Fruit fly (Drosophila melanogaster) whole organism, wandering third instar larva: ENCODE data around the gene CG46468.

Source experiments
- CG32264 ChIP-seq: fragments of 200-800 bp; sonication (Bioruptor generic); optimal IDR thresholded peaks from 2 replicates; lab custom pipeline; 2016; ENCODE audit warnings: missing biosample characterization, missing genetic modification characterization
- CrebA ChIP-seq: fragments of 200-800 bp; sonication (Bioruptor generic); optimal IDR thresholded peaks from 2 replicates; lab custom pipeline; 2016; ENCODE audit warnings: missing biosample characterization, mild to moderate bottlenecking, missing genetic modification characterization, borderline replicate concordance
- Dif ChIP-seq: fragments of 200-275, 200-300 bp; sonication (Bioruptor generic); optimal IDR thresholded peaks from 2 replicates; lab custom pipeline; 2018; ENCODE audit warnings: missing biosample characterization, missing genetic modification characterization; ENCODE audit not compliant: partially characterized antibody
- Hnf4 ChIP-seq: fragments of 200-800 bp; sonication (Bioruptor generic); optimal IDR thresholded peaks from 2 replicates; lab custom pipeline; 2016; ENCODE audit warnings: missing biosample characterization, mild to moderate bottlenecking, missing genetic modification characterization
- Hr83 ChIP-seq: fragments of 200-300 bp; sonication (Bioruptor generic); optimal IDR thresholded peaks from 2 replicates; lab custom pipeline; 2016; ENCODE audit warnings: missing biosample characterization, mild to moderate bottlenecking, missing genetic modification characterization, moderate library complexity; ENCODE audit not compliant: poor library complexity, severe bottlenecking
- Jra ChIP-seq: sonication (Bioruptor generic); optimal IDR thresholded peaks from 2 replicates; lab custom pipeline; 2016; ENCODE audit warnings: missing biosample characterization, missing genetic modification characterization
- Mio ChIP-seq: sonication (Bioruptor generic); optimal IDR thresholded peaks from 2 replicates; lab custom pipeline; 2016; ENCODE audit warnings: missing biosample characterization, missing genetic modification characterization
- Myc ChIP-seq: fragments of >200 bp; optimal IDR thresholded peaks from 2 replicates; lab custom pipeline; 2017
- OdsH ChIP-seq: fragments of 200-800 bp; sonication (Bioruptor generic); optimal IDR thresholded peaks from 2 replicates; lab custom pipeline; 2016; ENCODE audit warnings: missing biosample characterization, mild to moderate bottlenecking, missing genetic modification characterization
- Rel ChIP-seq, 2 experiments: fragments of 200-800 bp; sonication (Bioruptor generic) in 1 of 2; optimal IDR thresholded peaks; 2 replicates in 1 of 2; 3 replicates in 1 of 2; lab custom pipeline; 2016 to 2019; ENCODE audit warnings: mild to moderate bottlenecking in 2 of 2, missing biosample characterization in 2 of 2, missing genetic modification characterization in 2 of 2, moderate library complexity in 1 of 2
- Sp1 ChIP-seq: fragments of 200-800 bp; sonication (Bioruptor generic); optimal IDR thresholded peaks from 3 replicates; lab custom pipeline; 2019; ENCODE audit warnings: missing biosample characterization, mild to moderate bottlenecking, missing genetic modification characterization, moderate library complexity
- Vsx2 ChIP-seq: fragments of 200-300, 225-300 bp; sonication (Bioruptor generic); optimal IDR thresholded peaks from 2 replicates; lab custom pipeline; 2018; ENCODE audit warnings: missing biosample characterization, missing genetic modification characterization; ENCODE audit not compliant: partially characterized antibody
- br ChIP-seq: fragments of 200-800 bp; sonication (Bioruptor generic); optimal IDR thresholded peaks from 2 replicates; lab custom pipeline; 2016; ENCODE audit warnings: missing biosample characterization, missing genetic modification characterization
- brk ChIP-seq: fragments of 200-800 bp; sonication (Bioruptor generic); optimal IDR thresholded peaks from 2 replicates; lab custom pipeline; 2016; ENCODE audit warnings: missing biosample characterization, mild to moderate bottlenecking, missing genetic modification characterization
- dl ChIP-seq, 2 experiments: fragments of 175-275, 200-275 bp in 1 of 2; fragments of 200-275 bp in 1 of 2; sonication (Bioruptor generic); optimal IDR thresholded peaks; lab custom pipeline; 2018; ENCODE audit warnings: mild to moderate bottlenecking in 2 of 2, missing biosample characterization in 2 of 2, missing genetic modification characterization in 2 of 2, moderate library complexity in 2 of 2; ENCODE audit not compliant: partially characterized antibody in 2 of 2, insufficient read depth in 1 of 2
- dsf ChIP-seq: sonication (Bioruptor generic); optimal IDR thresholded peaks from 2 replicates; lab custom pipeline; 2016; ENCODE audit warnings: missing biosample characterization, missing genetic modification characterization, borderline replicate concordance
- ey ChIP-seq: fragments of 200-800 bp; sonication (Bioruptor generic); optimal IDR thresholded peaks from 2 replicates; lab custom pipeline; 2016; ENCODE audit warnings: missing biosample characterization, missing genetic modification characterization
- foxo ChIP-seq, 2 experiments: fragments of 200-800 bp; sonication (Bioruptor generic); optimal IDR thresholded peaks; 2 replicates in 1 of 2; 3 replicates in 1 of 2; lab custom pipeline; 2016 to 2017; ENCODE audit warnings: missing biosample characterization in 2 of 2, missing genetic modification characterization in 2 of 2
- fru ChIP-seq: fragments of 200-800 bp; sonication (Bioruptor generic); optimal IDR thresholded peaks from 3 replicates; lab custom pipeline; 2016; ENCODE audit warnings: missing biosample characterization, mild to moderate bottlenecking, missing genetic modification characterization
- h ChIP-seq: fragments of 200-800 bp; sonication (Bioruptor generic); optimal IDR thresholded peaks from 3 replicates; lab custom pipeline; 2016; ENCODE audit warnings: missing biosample characterization, mild to moderate bottlenecking, missing genetic modification characterization
- jim ChIP-seq: fragments of 175-275, 200-325 bp; sonication (Bioruptor generic); optimal IDR thresholded peaks from 2 replicates; lab custom pipeline; 2016; ENCODE audit warnings: missing biosample characterization, mild to moderate bottlenecking, missing genetic modification characterization
- lola ChIP-seq: fragments of >200 bp; optimal IDR thresholded peaks from 2 replicates; lab custom pipeline; 2017; ENCODE audit warnings: missing biosample characterization, missing genetic modification characterization
- psq ChIP-seq: fragments of 200-800 bp; sonication (Bioruptor generic); optimal IDR thresholded peaks from 3 replicates; lab custom pipeline; 2017; ENCODE audit warnings: missing biosample characterization, mild to moderate bottlenecking, missing genetic modification characterization, moderate library complexity
- rgr ChIP-seq: fragments of 200-800 bp; sonication (Bioruptor generic); optimal IDR thresholded peaks from 3 replicates; lab custom pipeline; 2016; ENCODE audit warnings: missing biosample characterization, mild to moderate bottlenecking, missing genetic modification characterization
- sage ChIP-seq: fragments of 200-800 bp; sonication (Bioruptor generic); optimal IDR thresholded peaks from 2 replicates; lab custom pipeline; 2016; ENCODE audit warnings: missing biosample characterization, mild to moderate bottlenecking, missing genetic modification characterization
- usp ChIP-seq: fragments of >200 bp; optimal IDR thresholded peaks from 2 replicates; lab custom pipeline; 2017; ENCODE audit warnings: missing biosample characterization, missing genetic modification characterization
- woc ChIP-seq: sonication (Bioruptor generic); optimal IDR thresholded peaks from 2 replicates; lab custom pipeline; 2016; ENCODE audit warnings: missing biosample characterization, mild to moderate bottlenecking, missing genetic modification characterization

The CG46468 gene

dm6 chr2L:9565387-9565786 is at the start of gene CG46468:
Gene CG46468, minus strand, starts transcription at chr2L:9565438.
- TF ChIP-seq CrebA (GFP tag; lab: Kevin White, UChicago) (no peak), brk (GFP tag; lab: Kevin White, UChicago) (no peak)

DNA sequence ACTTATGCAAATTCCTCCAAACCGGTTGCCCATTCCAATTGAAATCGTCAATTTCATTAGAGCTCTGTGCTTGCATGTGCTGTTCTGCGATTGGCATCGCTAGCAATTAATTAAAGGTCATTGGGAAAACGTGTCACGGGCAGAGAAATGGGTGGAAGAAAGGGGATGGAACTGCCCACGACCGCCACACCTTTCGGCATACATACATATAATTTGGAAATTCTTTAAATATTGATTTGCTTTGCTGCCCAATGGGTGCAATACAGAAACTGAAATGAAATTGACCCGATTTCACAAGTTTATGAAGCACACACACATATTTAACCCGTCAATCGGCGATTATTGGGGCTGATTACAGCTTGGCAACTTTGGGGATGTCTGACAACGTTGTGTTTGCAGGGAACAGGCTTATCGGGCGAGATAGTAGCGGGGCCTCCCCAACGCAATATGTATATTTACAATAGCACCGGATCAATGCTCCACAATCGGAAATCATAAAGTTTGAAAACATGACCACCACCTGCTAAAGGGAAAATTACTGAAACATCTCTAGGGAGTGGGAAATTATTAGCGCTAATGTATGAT is 49.5 kb upstream of the CG46468 start:
- TF ChIP-seq jim (GFP tag; lab: Kevin White, UChicago) (no peak), dl (GFP tag; optimal IDR thresholded peaks at IDR 0.05; lab: Kevin White, UChicago; ENCODE audit: insufficient read depth in 1 of 2, partially characterized antibody in 2 of 2) (no peak), Rel (GFP tag; optimal IDR thresholded peaks at IDR 0.05; lab: Kevin White, UChicago) (no peak), Rel (tag; optimal IDR thresholded peaks at IDR 0.05; lab: Kevin White, UChicago) (peak; percentile 99), woc (GFP tag; lab: Kevin White, UChicago) (no peak), dsf (GFP tag; lab: Kevin White, UChicago) (no peak)

DNA sequence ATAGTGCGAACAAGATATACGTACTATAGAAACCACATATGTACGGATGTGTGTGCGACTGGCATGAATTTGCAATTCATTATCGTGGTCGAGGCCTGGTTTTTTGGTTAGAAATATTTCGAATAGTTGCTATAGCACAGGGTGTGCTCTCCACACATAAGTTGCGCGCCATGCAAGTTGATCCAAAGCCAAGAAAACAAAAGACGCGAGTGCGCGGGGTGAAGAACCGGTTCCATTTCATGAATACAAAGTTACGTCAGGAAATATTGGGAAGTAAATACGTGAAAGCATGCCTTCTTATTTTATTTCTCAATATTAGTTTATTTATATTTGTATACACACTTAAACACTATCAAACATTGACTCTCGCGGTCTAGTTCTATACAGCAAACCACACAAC is 48.7 kb upstream of the CG46468 start:
- no peak for TF ChIP-seq dsf (GFP tag; lab: Kevin White, UChicago)
- no peak for TF ChIP-seq CG32264 (GFP tag; lab: Kevin White, UChicago)
- TF ChIP-seq Sp1 (GFP tag; lab: Kevin White, UChicago): no peak
- TF ChIP-seq CrebA (GFP tag; lab: Kevin White, UChicago): no peak
- TF ChIP-seq usp (GFP tag; lab: Kevin White, UChicago): no peak
- no peak for TF ChIP-seq foxo (GFP tag; optimal IDR thresholded peaks at IDR 0.05; lab: Kevin White, UChicago)
- TF ChIP-seq Hnf4 (GFP tag; lab: Kevin White, UChicago): no peak

DNA sequence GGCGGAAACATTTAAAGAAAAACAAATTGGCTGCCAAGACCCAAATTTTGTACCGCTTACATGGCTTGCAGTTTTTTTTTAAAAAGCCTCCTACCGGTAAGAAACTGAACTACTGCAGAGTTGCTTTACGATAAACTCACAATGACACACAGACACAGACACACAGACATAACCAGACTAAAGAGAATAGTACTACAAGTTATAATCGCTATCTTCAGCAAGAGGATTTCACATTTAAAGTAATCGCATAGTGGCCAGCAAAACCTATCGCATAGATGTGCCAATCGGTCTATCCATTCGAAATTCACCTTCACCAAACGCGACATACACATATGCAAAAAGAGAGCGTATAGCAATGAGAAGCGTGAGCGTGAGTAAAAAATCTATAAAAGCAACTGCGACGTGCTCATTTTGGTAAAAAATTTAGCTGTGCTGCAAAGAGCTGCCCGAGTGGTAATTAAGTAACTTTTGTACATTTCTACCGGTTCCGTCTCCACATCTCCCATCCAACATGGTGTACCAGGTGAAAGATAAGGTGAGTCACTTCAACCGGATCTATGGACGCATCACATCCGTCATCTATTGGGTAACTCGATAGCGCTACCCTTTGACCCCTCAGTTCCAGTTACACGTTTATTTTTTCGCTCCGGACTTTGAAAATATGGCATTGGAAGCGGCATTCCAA is 47.9 kb upstream of the CG46468 start, which contains the start of gene Trx2:
Gene Trx2, plus strand, starts transcription at position 161 of the 685 bp plus-strand sequence.
- TF ChIP-seq lola (GFP tag; lab: Kevin White, UChicago) (no peak), br (peak; percentile 2), Rel (GFP tag; optimal IDR thresholded peaks at IDR 0.05; lab: Kevin White, UChicago) (no peak), Rel (tag; optimal IDR thresholded peaks at IDR 0.05; lab: Kevin White, UChicago) (peak; percentile 59), ey (no peak), fru (GFP tag; lab: Kevin White, UChicago) (peak; percentile 35), Sp1 (GFP tag; lab: Kevin White, UChicago) (peak; percentile 33), CG32264 (GFP tag; lab: Kevin White, UChicago) (no peak), jim (GFP tag; lab: Kevin White, UChicago) (no peak), Dif (GFP tag; lab: Kevin White, UChicago) (peak; percentile 81), OdsH (GFP tag; lab: Kevin White, UChicago) (peak; percentile 42), rgr (peak; percentile 47), dl (GFP tag; optimal IDR thresholded peaks at IDR 0.05; lab: Kevin White, UChicago; ENCODE audit: insufficient read depth in 1 of 2, partially characterized antibody in 2 of 2) (peak; percentile 58 to 76), Mio (GFP tag; lab: Kevin White, UChicago) (no peak), Vsx2 (peak; percentile 84), Jra (peak; percentile 66), psq (GFP tag; lab: Kevin White, UChicago) (peak; percentile 1), Myc (lab: Kevin White, UChicago) (peak; percentile 85), foxo (GFP tag; optimal IDR thresholded peaks at IDR 0.05; lab: Kevin White, UChicago) (peak in 1 of 2 experiments; percentile 41), Hnf4 (GFP tag; lab: Kevin White, UChicago) (no peak), h (GFP tag; lab: Kevin White, UChicago) (peak; percentile 47), Hr83 (GFP tag; lab: Kevin White, UChicago) (peak; percentile 64)

- TF ChIP-seq Hr83 (GFP tag; lab: Kevin White, UChicago) (no peak), sage (GFP tag; lab: Kevin White, UChicago) (no peak), psq (GFP tag; lab: Kevin White, UChicago) (no peak)
- TF ChIP-seq, all 38 proteins: peak for 0
Observed at dm6 chr2L:9612654-9613005, 47.4 kb upstream of the CG46468 start.
